Fruit fly (Drosophila melanogaster) whole organism, wandering third instar larva: ENCODE data around the gene ChT.

Experiments used
- CG32264 ChIP-seq: fragments of 200-800 bp; sonication (Bioruptor generic); optimal IDR thresholded peaks from 2 replicates; lab custom pipeline; 2016; ENCODE audit warnings: missing biosample characterization, missing genetic modification characterization
- CG9705 ChIP-seq: fragments of 200-800 bp; sonication (Bioruptor generic); optimal IDR thresholded peaks from 2 replicates; lab custom pipeline; 2018; ENCODE audit warnings: missing biosample characterization, mild to moderate bottlenecking, missing genetic modification characterization
- CrebA ChIP-seq: fragments of 200-800 bp; sonication (Bioruptor generic); optimal IDR thresholded peaks from 2 replicates; lab custom pipeline; 2016; ENCODE audit warnings: missing biosample characterization, mild to moderate bottlenecking, missing genetic modification characterization, borderline replicate concordance
- Dfd ChIP-seq: fragments of >200 bp; optimal IDR thresholded peaks from 2 replicates; lab custom pipeline; 2017; ENCODE audit warnings: missing biosample characterization, missing genetic modification characterization
- Dif ChIP-seq: fragments of 200-275, 200-300 bp; sonication (Bioruptor generic); optimal IDR thresholded peaks from 2 replicates; lab custom pipeline; 2018; ENCODE audit warnings: missing biosample characterization, missing genetic modification characterization; ENCODE audit not compliant: partially characterized antibody
- GATAd ChIP-seq: sonication (Bioruptor generic); optimal IDR thresholded peaks from 2 replicates; lab custom pipeline; 2016; ENCODE audit warnings: missing biosample characterization, missing genetic modification characterization
- HLH106 ChIP-seq: fragments of 200-800 bp; optimal IDR thresholded peaks from 3 replicates; lab custom pipeline; 2019; ENCODE audit warnings: missing biosample characterization, mild to moderate bottlenecking, missing genetic modification characterization, moderate library complexity
- Hnf4 ChIP-seq: fragments of 200-800 bp; sonication (Bioruptor generic); optimal IDR thresholded peaks from 2 replicates; lab custom pipeline; 2016; ENCODE audit warnings: missing biosample characterization, mild to moderate bottlenecking, missing genetic modification characterization
- Hr78 ChIP-seq: fragments of >200 bp; optimal IDR thresholded peaks from 2 replicates; lab custom pipeline; 2017; ENCODE audit warnings: missing biosample characterization, missing genetic modification characterization
- Hr83 ChIP-seq: fragments of 200-300 bp; sonication (Bioruptor generic); optimal IDR thresholded peaks from 2 replicates; lab custom pipeline; 2016; ENCODE audit warnings: missing biosample characterization, mild to moderate bottlenecking, missing genetic modification characterization, moderate library complexity; ENCODE audit not compliant: poor library complexity, severe bottlenecking
- Jra ChIP-seq: sonication (Bioruptor generic); optimal IDR thresholded peaks from 2 replicates; lab custom pipeline; 2016; ENCODE audit warnings: missing biosample characterization, missing genetic modification characterization
- Mio ChIP-seq: sonication (Bioruptor generic); optimal IDR thresholded peaks from 2 replicates; lab custom pipeline; 2016; ENCODE audit warnings: missing biosample characterization, missing genetic modification characterization
- Myc ChIP-seq: fragments of >200 bp; optimal IDR thresholded peaks from 2 replicates; lab custom pipeline; 2017
- N ChIP-seq: fragments of >200 bp; optimal IDR thresholded peaks from 2 replicates; lab custom pipeline; 2018; ENCODE audit warnings: missing biosample characterization, missing external identifiers, missing genetic modification characterization
- OdsH ChIP-seq: fragments of 200-800 bp; sonication (Bioruptor generic); optimal IDR thresholded peaks from 2 replicates; lab custom pipeline; 2016; ENCODE audit warnings: missing biosample characterization, mild to moderate bottlenecking, missing genetic modification characterization
- Rel ChIP-seq, 2 experiments: fragments of 200-800 bp; sonication (Bioruptor generic) in 1 of 2; optimal IDR thresholded peaks; 2 replicates in 1 of 2; 3 replicates in 1 of 2; lab custom pipeline; 2016 to 2019; ENCODE audit warnings: mild to moderate bottlenecking in 2 of 2, missing biosample characterization in 2 of 2, missing genetic modification characterization in 2 of 2, moderate library complexity in 1 of 2
- Sp1 ChIP-seq: fragments of 200-800 bp; sonication (Bioruptor generic); optimal IDR thresholded peaks from 3 replicates; lab custom pipeline; 2019; ENCODE audit warnings: missing biosample characterization, mild to moderate bottlenecking, missing genetic modification characterization, moderate library complexity
- Vsx2 ChIP-seq: fragments of 200-300, 225-300 bp; sonication (Bioruptor generic); optimal IDR thresholded peaks from 2 replicates; lab custom pipeline; 2018; ENCODE audit warnings: missing biosample characterization, missing genetic modification characterization; ENCODE audit not compliant: partially characterized antibody
- br ChIP-seq: fragments of 200-800 bp; sonication (Bioruptor generic); optimal IDR thresholded peaks from 2 replicates; lab custom pipeline; 2016; ENCODE audit warnings: missing biosample characterization, missing genetic modification characterization
- brk ChIP-seq: fragments of 200-800 bp; sonication (Bioruptor generic); optimal IDR thresholded peaks from 2 replicates; lab custom pipeline; 2016; ENCODE audit warnings: missing biosample characterization, mild to moderate bottlenecking, missing genetic modification characterization
- dmrt93B ChIP-seq: fragments of 200-800 bp; sonication (Bioruptor generic); optimal IDR thresholded peaks from 2 replicates; lab custom pipeline; 2018; ENCODE audit warnings: missing biosample characterization, mild to moderate bottlenecking, missing genetic modification characterization
- ey ChIP-seq: fragments of 200-800 bp; sonication (Bioruptor generic); optimal IDR thresholded peaks from 2 replicates; lab custom pipeline; 2016; ENCODE audit warnings: missing biosample characterization, missing genetic modification characterization
- foxo ChIP-seq, 2 experiments: fragments of 200-800 bp; sonication (Bioruptor generic); optimal IDR thresholded peaks; 2 replicates in 1 of 2; 3 replicates in 1 of 2; lab custom pipeline; 2016 to 2017; ENCODE audit warnings: missing biosample characterization in 2 of 2, missing genetic modification characterization in 2 of 2
- fru ChIP-seq: fragments of 200-800 bp; sonication (Bioruptor generic); optimal IDR thresholded peaks from 3 replicates; lab custom pipeline; 2016; ENCODE audit warnings: missing biosample characterization, mild to moderate bottlenecking, missing genetic modification characterization
- h ChIP-seq: fragments of 200-800 bp; sonication (Bioruptor generic); optimal IDR thresholded peaks from 3 replicates; lab custom pipeline; 2016; ENCODE audit warnings: missing biosample characterization, mild to moderate bottlenecking, missing genetic modification characterization
- jim ChIP-seq: fragments of 175-275, 200-325 bp; sonication (Bioruptor generic); optimal IDR thresholded peaks from 2 replicates; lab custom pipeline; 2016; ENCODE audit warnings: missing biosample characterization, mild to moderate bottlenecking, missing genetic modification characterization
- pan ChIP-seq: fragments of >200 bp; optimal IDR thresholded peaks from 2 replicates; lab custom pipeline; 2017
- psq ChIP-seq: fragments of 200-800 bp; sonication (Bioruptor generic); optimal IDR thresholded peaks from 3 replicates; lab custom pipeline; 2017; ENCODE audit warnings: missing biosample characterization, mild to moderate bottlenecking, missing genetic modification characterization, moderate library complexity
- rgr ChIP-seq: fragments of 200-800 bp; sonication (Bioruptor generic); optimal IDR thresholded peaks from 3 replicates; lab custom pipeline; 2016; ENCODE audit warnings: missing biosample characterization, mild to moderate bottlenecking, missing genetic modification characterization
- tai ChIP-seq: sonication (Bioruptor generic); optimal IDR thresholded peaks from 2 replicates; lab custom pipeline; 2016; ENCODE audit warnings: missing biosample characterization, missing genetic modification characterization
- usp ChIP-seq: fragments of >200 bp; optimal IDR thresholded peaks from 2 replicates; lab custom pipeline; 2017; ENCODE audit warnings: missing biosample characterization, missing genetic modification characterization
- woc ChIP-seq: sonication (Bioruptor generic); optimal IDR thresholded peaks from 2 replicates; lab custom pipeline; 2016; ENCODE audit warnings: missing biosample characterization, mild to moderate bottlenecking, missing genetic modification characterization

ChT gene

dm6 chr3R:18665061-18665460 is 15.3 kb upstream of the ChT start, which contains the start of gene CG31231:
Gene CG31231 (plus strand): TSS chr3R:18665361.
- no peak for TF ChIP-seq h (GFP tag; lab: Kevin White, UChicago)
- no peak for TF ChIP-seq Dfd (GFP tag; lab: Kevin White, UChicago)
- no peak for TF ChIP-seq CG32264 (GFP tag; lab: Kevin White, UChicago)
- TF ChIP-seq CG9705 (GFP tag; lab: Kevin White, UChicago): no peak
- TF ChIP-seq Myc: no peak
- no peak for TF ChIP-seq foxo (GFP tag; optimal IDR thresholded peaks at IDR 0.05; lab: Kevin White, UChicago)
- no peak for TF ChIP-seq brk (GFP tag; lab: Kevin White, UChicago)
- no peak for TF ChIP-seq OdsH
- no peak for TF ChIP-seq Sp1 (GFP tag; lab: Kevin White, UChicago)
- TF ChIP-seq Hnf4 (GFP tag; lab: Kevin White, UChicago): no peak
- TF ChIP-seq psq (GFP tag; lab: Kevin White, UChicago): no peak
- no peak for TF ChIP-seq tai
- TF ChIP-seq Hr83: no peak
- no peak for TF ChIP-seq Mio (GFP tag; lab: Kevin White, UChicago)
- TF ChIP-seq CrebA (GFP tag; lab: Kevin White, UChicago): no peak
- no peak for TF ChIP-seq Jra (GFP tag; lab: Kevin White, UChicago)
- TF ChIP-seq ey (GFP tag; lab: Kevin White, UChicago): no peak

dm6 chr3R:18667659-18668248 is 12.7 kb upstream of the ChT start, which contains the start of gene CG31229:
Gene CG31229 (plus strand): TSS chr3R:18667852.
- TF ChIP-seq pan (lab: Kevin White, UChicago): no peak
- no peak for TF ChIP-seq dmrt93B (GFP tag; lab: Kevin White, UChicago)
- no peak for TF ChIP-seq Rel (GFP tag; optimal IDR thresholded peaks at IDR 0.05; lab: Kevin White, UChicago)
- TF ChIP-seq Rel (tag; optimal IDR thresholded peaks at IDR 0.05; lab: Kevin White, UChicago): peak; percentile 98
- TF ChIP-seq Jra (GFP tag; lab: Kevin White, UChicago): no peak

- TF ChIP-seq Rel (GFP tag; optimal IDR thresholded peaks at IDR 0.05; lab: Kevin White, UChicago): peak; percentile 22
- peak; percentile 75 for TF ChIP-seq Rel (tag; optimal IDR thresholded peaks at IDR 0.05; lab: Kevin White, UChicago)
- TF ChIP-seq Hr83: peak; percentile 5
- peak; percentile 1 for TF ChIP-seq br
- TF ChIP-seq N (GFP tag; lab: Kevin White, UChicago): no peak
- TF ChIP-seq Dif (GFP tag; lab: Kevin White, UChicago): peak; percentile 30
- no peak for TF ChIP-seq CG9705 (GFP tag; lab: Kevin White, UChicago)
- peak; percentile 75 for TF ChIP-seq Vsx2 (GFP tag; lab: Kevin White, UChicago)
- TF ChIP-seq Hr78: no peak
- TF ChIP-seq jim (GFP tag; lab: Kevin White, UChicago): peak; percentile 86
Observed at dm6 chr3R:18669152-18669551, 11.3 kb upstream of the ChT start, which contains the start of gene CG7702. Gene CG7702 (plus strand): TSS chr3R:18669390.

- no peak for TF ChIP-seq Mio (GFP tag; lab: Kevin White, UChicago)
- peak; percentile 51 for TF ChIP-seq br
- TF ChIP-seq OdsH: peak; percentile 64
- TF ChIP-seq psq (GFP tag; lab: Kevin White, UChicago): peak; percentile 31
- TF ChIP-seq foxo (GFP tag; optimal IDR thresholded peaks at IDR 0.05; lab: Kevin White, UChicago): peak in 1 of 2 experiments; percentile 65
- TF ChIP-seq GATAd (GFP tag; lab: Kevin White, UChicago): no peak
- TF ChIP-seq usp: no peak
- TF ChIP-seq fru (GFP tag; lab: Kevin White, UChicago): peak; percentile 74
- TF ChIP-seq woc (GFP tag; lab: Kevin White, UChicago): peak; percentile 38
- no peak for TF ChIP-seq CrebA (GFP tag; lab: Kevin White, UChicago)
- no peak for TF ChIP-seq CG32264 (GFP tag; lab: Kevin White, UChicago)
- TF ChIP-seq rgr (GFP tag; lab: Kevin White, UChicago): peak; percentile 56
- TF ChIP-seq Sp1 (GFP tag; lab: Kevin White, UChicago): peak; percentile 13
- no peak for TF ChIP-seq N (GFP tag; lab: Kevin White, UChicago)
- peak; percentile 69 for TF ChIP-seq h (GFP tag; lab: Kevin White, UChicago)
- TF ChIP-seq pan (lab: Kevin White, UChicago): no peak
- no peak for TF ChIP-seq Myc
- no peak for TF ChIP-seq Hnf4 (GFP tag; lab: Kevin White, UChicago)
- peak; percentile 75 for TF ChIP-seq ey (GFP tag; lab: Kevin White, UChicago)
- TF ChIP-seq HLH106: peak; percentile 61
Observed at dm6 chr3R:18669812-18670211, 10.6 kb upstream of the ChT start.
